Fruit fly (Drosophila melanogaster) whole organism, pupa: ENCODE measurements around the gene CG9166.

ENCODE experiments used
- CG15710 ChIP-seq: fragments of 200-800 bp; sonication (Bioruptor generic); optimal IDR thresholded peaks from 2 replicates; lab custom pipeline; 2018; ENCODE audit warnings: missing biosample characterization, mild to moderate bottlenecking, missing genetic modification characterization, moderate library complexity
- CG32121 ChIP-seq: fragments of 200-800 bp; sonication (Bioruptor generic); IDR thresholded peaks from 2 replicates; pipeline ENCODE4 v1.3.6; 2022; ENCODE audit warnings: missing biosample characterization, missing genetic modification characterization
- CG34367 ChIP-seq: fragments of 200-800 bp; sonication (Bioruptor generic); optimal IDR thresholded peaks from 2 replicates; lab custom pipeline; 2018; ENCODE audit warnings: missing biosample characterization, mild to moderate bottlenecking, missing genetic modification characterization
- CG8159 ChIP-seq: fragments of 200-800 bp; sonication (Bioruptor generic); optimal IDR thresholded peaks from 3 replicates; lab custom pipeline; 2018; ENCODE audit warnings: missing biosample characterization, mild to moderate bottlenecking, missing genetic modification characterization, moderate library complexity
- CG8301 ChIP-seq: fragments of 200-800 bp; sonication (Bioruptor generic); optimal IDR thresholded peaks from 2 replicates; lab custom pipeline; 2018; ENCODE audit warnings: missing biosample characterization, mild to moderate bottlenecking, missing genetic modification characterization
- CG9948 ChIP-seq: fragments of 200-800 bp; sonication (Bioruptor generic); optimal IDR thresholded peaks from 2 replicates; lab custom pipeline; 2018; ENCODE audit warnings: missing biosample characterization, mild to moderate bottlenecking, missing genetic modification characterization, moderate library complexity
- EcR ChIP-seq: fragments of 200-800 bp; sonication (Bioruptor generic); optimal IDR thresholded peaks from 3 replicates; lab custom pipeline; 2019; ENCODE audit warnings: missing biosample characterization, missing genetic modification characterization, mild to moderate bottlenecking, moderate library complexity, missing genetic modification reagents
- Ets98B ChIP-seq: fragments of 200-800 bp; sonication (Bioruptor generic); IDR thresholded peaks from 2 replicates; pipeline ENCODE4 v1.3.6; 2022; ENCODE audit warnings: missing biosample characterization, missing genetic modification characterization
- Pif1B ChIP-seq: fragments of 200-800 bp; sonication (Bioruptor generic); optimal IDR thresholded peaks from 3 replicates; lab custom pipeline; 2016; ENCODE audit warnings: missing biosample characterization, missing genetic modification characterization
- Snoo ChIP-seq: fragments of 200-800 bp; sonication (Bioruptor generic); optimal IDR thresholded peaks from 3 replicates; lab custom pipeline; 2017; ENCODE audit warnings: missing biosample characterization, mild to moderate bottlenecking, missing genetic modification characterization, inconsistent platforms
- fd96Ca ChIP-seq: fragments of 200-800 bp; sonication (Bioruptor generic); IDR thresholded peaks from 3 replicates; pipeline ENCODE4 v1.3.6; 2022; ENCODE audit warnings: missing biosample characterization, missing genetic modification characterization
- gl ChIP-seq: fragments of 200-800 bp; sonication (Bioruptor generic); optimal IDR thresholded peaks from 2 replicates; lab custom pipeline; 2018; ENCODE audit warnings: missing biosample characterization, mild to moderate bottlenecking, missing genetic modification characterization
- rn ChIP-seq: fragments of 200-800 bp; sonication (Bioruptor generic); IDR thresholded peaks from 2 replicates; pipeline ENCODE4 v1.3.6; 2022; ENCODE audit warnings: missing biosample characterization, missing genetic modification characterization

dm6 chr3L:1346956-1347587, 3.8 kb upstream of the CG9166 start:
- TF ChIP-seq CG32121 (no peak), rn (no peak), CG34367 (tag; lab: Kevin White, UChicago) (no peak), CG15710 (no peak), CG8159 (tag; lab: Kevin White, UChicago) (no peak), Pif1B (no peak), CG8301 (no peak), Ets98B (GFP tag; lab: Robert Waterston, UW) (no peak), CG9948 (tag; lab: Kevin White, UChicago) (no peak), gl (tag; lab: Kevin White, UChicago) (no peak), EcR (GFP tag; lab: Kevin White, UChicago) (peak; percentile 42), Snoo (tag; lab: Kevin White, UChicago) (no peak), fd96Ca (GFP tag; lab: Robert Waterston, UW) (no peak)
